Fruit fly (Drosophila melanogaster) whole organism, larva: ENCODE data around the gene wapl.

Experiments used
- noc ChIP-seq: fragments of 200-800 bp; sonication (Bioruptor generic); optimal IDR thresholded peaks from 3 replicates; lab custom pipeline; 2019; ENCODE audit warnings: missing biosample characterization, mild to moderate bottlenecking, missing genetic modification characterization, moderate library complexity

wapl gene

dm6 chrX:2134965-2135758 is 23.6 kb downstream of the wapl start:
- TF ChIP-seq noc, result peak; percentile 90

- TF ChIP-seq noc, result no peak
These were observed 24.4 kb downstream of the wapl start for dm6 chrX:2134226-2134880.

- no peak for TF ChIP-seq noc
These were observed 33.2 kb downstream of the wapl start for dm6 chrX:2125527-2126088.

- peak; percentile 97 for TF ChIP-seq noc
These were observed 34.7 kb downstream of the wapl start for dm6 chrX:2123965-2124688.

dm6 chrX:2123013-2123964 is 35.5 kb downstream of the wapl start, which contains the start of gene ph-d:
ph-d (minus strand) TSS chrX:2123286.
- TF ChIP-seq noc, result peak; percentile 28

dm6 chrX:2121716-2122601 is 36.8 kb downstream of the wapl start:
- peak; percentile 6 for TF ChIP-seq noc

- TF ChIP-seq noc, result no peak
These were observed 46.1 kb downstream of the wapl start for dm6 chrX:2112660-2113059.

dm6 chrX:2108639-2109038 is 50.1 kb downstream of the wapl start:
- TF ChIP-seq noc, result no peak

dm6 chrX:2107782-2108409 is 50.9 kb downstream of the wapl start:
- no peak for TF ChIP-seq noc

- no peak for TF ChIP-seq noc
These were observed 52.4 kb downstream of the wapl start for dm6 chrX:2106367-2106766.

- no peak for TF ChIP-seq noc
These were observed 54.4 kb downstream of the wapl start for dm6 chrX:2104365-2104764.

dm6 chrX:2103859-2104258 is 54.9 kb downstream of the wapl start:
- no peak for TF ChIP-seq noc
